Fruit fly (Drosophila melanogaster) whole organism, pupa: Measurements from ENCODE around the gene CheA84a.

Experiments
- CG10348 ChIP-seq: fragments of 200-800 bp; sonication (Bioruptor generic); IDR thresholded peaks from 2 replicates; pipeline ENCODE4 v1.3.6; 2022; ENCODE audit warnings: missing biosample characterization, missing genetic modification characterization
- CG12605 ChIP-seq: fragments of 200-800 bp; sonication (Bioruptor generic); IDR thresholded peaks from 2 replicates; pipeline ENCODE4 v1.3.6; 2022; ENCODE audit warnings: missing biosample characterization, missing genetic modification characterization
- CG13204 ChIP-seq: fragments of 200-800 bp; sonication (Bioruptor generic); optimal IDR thresholded peaks from 2 replicates; lab custom pipeline; 2018; ENCODE audit warnings: missing biosample characterization, mild to moderate bottlenecking, missing genetic modification characterization, moderate library complexity
- CG14655 ChIP-seq: fragments of 200-800 bp; sonication (Bioruptor generic); optimal IDR thresholded peaks from 3 replicates; lab custom pipeline; 2017; ENCODE audit warnings: mild to moderate bottlenecking, missing biosample characterization, missing genetic modification reagents, missing genetic modification characterization
- CG15710 ChIP-seq: fragments of 200-800 bp; sonication (Bioruptor generic); optimal IDR thresholded peaks from 2 replicates; lab custom pipeline; 2018; ENCODE audit warnings: missing biosample characterization, mild to moderate bottlenecking, missing genetic modification characterization, moderate library complexity
- CG17806 ChIP-seq: fragments of 200-800 bp; sonication (Bioruptor generic); optimal IDR thresholded peaks from 2 replicates; lab custom pipeline; 2018; ENCODE audit warnings: missing biosample characterization, mild to moderate bottlenecking, missing genetic modification characterization, moderate library complexity
- CG32121 ChIP-seq: fragments of 200-800 bp; sonication (Bioruptor generic); IDR thresholded peaks from 2 replicates; pipeline ENCODE4 v1.3.6; 2022; ENCODE audit warnings: missing biosample characterization, missing genetic modification characterization
- CG34367 ChIP-seq: fragments of 200-800 bp; sonication (Bioruptor generic); optimal IDR thresholded peaks from 2 replicates; lab custom pipeline; 2018; ENCODE audit warnings: missing biosample characterization, mild to moderate bottlenecking, missing genetic modification characterization
- CG4496 ChIP-seq: fragments of 200-800 bp; sonication (Bioruptor generic); IDR thresholded peaks from 3 replicates; pipeline ENCODE4 v1.3.6; 2022; ENCODE audit warnings: missing biosample characterization, missing genetic modification characterization
- CG8159 ChIP-seq: fragments of 200-800 bp; sonication (Bioruptor generic); optimal IDR thresholded peaks from 3 replicates; lab custom pipeline; 2018; ENCODE audit warnings: missing biosample characterization, mild to moderate bottlenecking, missing genetic modification characterization, moderate library complexity
- CG8301 ChIP-seq: fragments of 200-800 bp; sonication (Bioruptor generic); optimal IDR thresholded peaks from 2 replicates; lab custom pipeline; 2018; ENCODE audit warnings: missing biosample characterization, mild to moderate bottlenecking, missing genetic modification characterization
- CG9948 ChIP-seq: fragments of 200-800 bp; sonication (Bioruptor generic); optimal IDR thresholded peaks from 2 replicates; lab custom pipeline; 2018; ENCODE audit warnings: missing biosample characterization, mild to moderate bottlenecking, missing genetic modification characterization, moderate library complexity
- D1 ChIP-seq: fragments of 200-800 bp; sonication (Bioruptor generic); optimal IDR thresholded peaks from 2 replicates; lab custom pipeline; 2018; ENCODE audit warnings: missing biosample characterization, mild to moderate bottlenecking, missing genetic modification characterization, moderate library complexity
- EcR ChIP-seq: fragments of 200-800 bp; sonication (Bioruptor generic); optimal IDR thresholded peaks from 3 replicates; lab custom pipeline; 2019; ENCODE audit warnings: missing biosample characterization, missing genetic modification characterization, mild to moderate bottlenecking, moderate library complexity, missing genetic modification reagents
- Ets98B ChIP-seq: fragments of 200-800 bp; sonication (Bioruptor generic); IDR thresholded peaks from 2 replicates; pipeline ENCODE4 v1.3.6; 2022; ENCODE audit warnings: missing biosample characterization, missing genetic modification characterization
- Pif1A ChIP-seq: fragments of 200-800 bp; sonication (Bioruptor generic); optimal IDR thresholded peaks from 3 replicates; lab custom pipeline; 2016; ENCODE audit warnings: missing biosample characterization, missing genetic modification characterization
- Pif1B ChIP-seq: fragments of 200-800 bp; sonication (Bioruptor generic); optimal IDR thresholded peaks from 3 replicates; lab custom pipeline; 2016; ENCODE audit warnings: missing biosample characterization, missing genetic modification characterization
- Snoo ChIP-seq: fragments of 200-800 bp; sonication (Bioruptor generic); optimal IDR thresholded peaks from 3 replicates; lab custom pipeline; 2017; ENCODE audit warnings: missing biosample characterization, mild to moderate bottlenecking, missing genetic modification characterization, inconsistent platforms
- fd96Ca ChIP-seq: fragments of 200-800 bp; sonication (Bioruptor generic); IDR thresholded peaks from 3 replicates; pipeline ENCODE4 v1.3.6; 2022; ENCODE audit warnings: missing biosample characterization, missing genetic modification characterization
- gl ChIP-seq: fragments of 200-800 bp; sonication (Bioruptor generic); optimal IDR thresholded peaks from 2 replicates; lab custom pipeline; 2018; ENCODE audit warnings: missing biosample characterization, mild to moderate bottlenecking, missing genetic modification characterization
- rn ChIP-seq: fragments of 200-800 bp; sonication (Bioruptor generic); IDR thresholded peaks from 2 replicates; pipeline ENCODE4 v1.3.6; 2022; ENCODE audit warnings: missing biosample characterization, missing genetic modification characterization

CheA84a gene

dm6 chr3R:8243720-8244119 lies 39.1 kb upstream of the CheA84a start, which contains the start of the genes CG9636, CG18749 and CG33722:
CG9636 (minus strand) TSS chr3R:8243792.
CG18749 (plus strand) TSS chr3R:8244055.
CG33722 (plus strand) TSS chr3R:8244055.
- TF ChIP-seq CG4496 (GFP tag; lab: Robert Waterston, UW) (peak; percentile 36; the same call in 1 of the 3 replicates), CG17806 (tag; lab: Kevin White, UChicago) (peak; percentile 41), D1 (peak; percentile 26), CG10348 (GFP tag; lab: Robert Waterston, UW) (no peak), Pif1A (GFP tag; lab: Kevin White, UChicago) (no peak), Pif1B (GFP tag; lab: Kevin White, UChicago) (peak; percentile 69), CG15710 (tag; lab: Kevin White, UChicago) (peak; percentile 58), CG32121 (GFP tag; lab: Robert Waterston, UW) (no peak; the same call in 1 of the 2 replicates), Ets98B (peak; percentile 52; the same call in 1 of the 2 replicates), fd96Ca (no peak), CG8159 (tag; lab: Kevin White, UChicago) (peak; percentile 40), CG8301 (tag; lab: Kevin White, UChicago) (peak; percentile 52), EcR (peak; percentile 4), Snoo (tag; lab: Kevin White, UChicago) (peak; percentile 45), CG13204 (GFP tag; lab: Kevin White, UChicago) (no peak), rn (GFP tag; lab: Robert Waterston, UW) (no peak), CG34367 (tag; lab: Kevin White, UChicago) (no peak)

DNA sequence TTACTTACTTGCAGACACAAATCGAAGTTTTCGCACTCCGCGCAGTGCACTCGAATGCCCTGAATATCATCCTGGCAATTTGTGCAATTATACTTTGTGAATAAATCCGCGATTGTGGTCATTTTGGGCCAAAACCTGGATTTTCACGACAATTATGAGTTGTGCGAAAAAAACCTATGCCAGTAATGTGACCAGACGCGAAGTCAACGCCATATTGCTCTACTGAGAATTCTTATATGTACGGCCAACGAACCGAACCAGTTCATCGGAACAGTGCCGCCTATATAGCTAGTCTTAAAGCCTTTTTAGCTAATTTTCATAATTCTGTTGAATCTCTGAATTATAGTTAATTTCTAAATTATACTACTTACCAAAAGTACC lies 35.7 kb upstream of the CheA84a start, which contains the start of gene Ada2b:
Gene Ada2b, minus strand, starts transcription at position 214 of the 381 bp plus-strand sequence.
- TF ChIP-seq CG13204 (GFP tag; lab: Kevin White, UChicago), result no peak
- TF ChIP-seq fd96Ca, result no peak
- TF ChIP-seq Ets98B, result no peak
- TF ChIP-seq CG15710 (tag; lab: Kevin White, UChicago), result no peak
- TF ChIP-seq CG12605, result no peak
- no peak for TF ChIP-seq CG10348 (GFP tag; lab: Robert Waterston, UW)
- TF ChIP-seq CG8159 (tag; lab: Kevin White, UChicago), result no peak
- peak; percentile 41 for TF ChIP-seq D1
- peak; percentile 35 for TF ChIP-seq EcR

DNA sequence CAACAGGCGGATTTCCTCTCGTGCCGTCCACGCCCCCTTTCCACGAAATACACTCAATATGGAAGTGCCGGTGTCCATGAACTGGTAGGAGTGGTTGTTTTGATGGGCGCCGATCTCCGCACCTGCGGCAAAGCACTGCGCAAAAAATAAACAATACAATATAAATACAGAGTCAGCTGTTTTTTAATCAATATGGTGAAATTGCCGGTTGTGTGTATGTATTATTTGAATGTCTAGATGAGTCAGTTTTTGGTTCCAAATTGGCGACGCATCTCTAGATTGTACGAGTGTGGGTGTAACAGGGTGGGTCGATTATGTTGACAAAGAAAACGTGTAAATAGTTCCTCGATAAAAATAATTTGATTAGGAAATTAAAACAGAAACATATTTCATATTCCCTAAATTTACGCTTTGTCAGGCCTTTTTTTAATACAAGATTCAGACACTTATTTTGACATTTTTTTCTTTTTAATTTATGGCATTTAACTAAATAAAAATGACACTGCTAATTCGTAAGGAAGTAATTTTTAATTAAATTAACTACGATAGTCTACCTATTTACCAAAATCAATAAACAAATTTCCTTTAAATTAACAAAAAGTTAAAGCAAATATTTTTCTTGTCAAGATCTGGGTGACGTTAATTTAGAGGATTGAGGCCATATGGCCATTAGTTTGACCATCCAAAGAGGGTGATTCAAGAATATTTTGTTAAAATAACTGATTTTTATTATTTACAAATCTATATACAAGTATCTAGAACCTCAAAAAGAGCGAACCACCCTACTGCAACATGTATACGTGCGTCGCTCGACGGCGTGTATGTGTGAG lies 35.1 kb upstream of the CheA84a start:
- TF ChIP-seq CG14655 (GFP tag; lab: Kevin White, UChicago) (peak; percentile 93), CG4496 (GFP tag; lab: Robert Waterston, UW) (peak; percentile 69), CG17806 (tag; lab: Kevin White, UChicago) (peak; percentile 82), Ets98B (peak; percentile 80), Pif1B (GFP tag; lab: Kevin White, UChicago) (peak; percentile 83), CG10348 (GFP tag; lab: Robert Waterston, UW) (no peak), EcR (peak; percentile 55), Pif1A (GFP tag; lab: Kevin White, UChicago) (peak; percentile 84), CG8159 (tag; lab: Kevin White, UChicago) (peak; percentile 92), CG34367 (tag; lab: Kevin White, UChicago) (peak; percentile 69), fd96Ca (peak; percentile 70), rn (GFP tag; lab: Robert Waterston, UW) (peak; percentile 26), D1 (peak; percentile 51), CG15710 (tag; lab: Kevin White, UChicago) (peak; percentile 87), gl (tag; lab: Kevin White, UChicago) (peak; percentile 54), CG13204 (GFP tag; lab: Kevin White, UChicago) (no peak), CG32121 (GFP tag; lab: Robert Waterston, UW) (peak; percentile 76), CG9948 (peak; percentile 83), CG12605 (no peak), Snoo (tag; lab: Kevin White, UChicago) (peak; percentile 89), CG8301 (tag; lab: Kevin White, UChicago) (peak; percentile 87)

DNA sequence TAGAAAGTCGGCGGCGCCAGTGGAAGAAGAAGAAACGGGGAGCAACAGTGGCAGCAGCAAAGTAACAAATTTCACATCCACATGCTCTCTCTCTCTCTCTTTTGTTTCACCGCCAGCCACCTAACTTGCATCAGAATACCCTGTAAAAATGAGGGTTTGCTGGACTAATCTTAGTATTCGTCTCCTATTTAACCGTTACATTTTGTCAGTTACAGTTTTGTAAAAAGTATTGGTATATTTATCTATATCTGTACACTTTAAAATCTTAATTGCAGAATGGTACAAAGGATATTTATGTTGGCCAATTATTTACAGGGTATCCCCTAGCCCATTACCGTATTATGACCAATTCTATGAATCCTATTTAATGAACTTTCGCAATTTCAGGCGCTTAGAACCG lies 29.2 kb upstream of the CheA84a start:
- 0 out of 3 replicates have a peak, but pooled peaks have one; percentile 16 for TF ChIP-seq fd96Ca
- TF ChIP-seq CG8159 (tag; lab: Kevin White, UChicago), result peak; percentile 26
- TF ChIP-seq CG4496 (GFP tag; lab: Robert Waterston, UW), result peak; percentile 54; the same call in 2 of the 3 replicates
- no peak for TF ChIP-seq Pif1B (GFP tag; lab: Kevin White, UChicago)
- no peak for TF ChIP-seq Snoo (tag; lab: Kevin White, UChicago)
- peak; percentile 38 for TF ChIP-seq CG17806 (tag; lab: Kevin White, UChicago)
- TF ChIP-seq CG10348 (GFP tag; lab: Robert Waterston, UW), result no peak
- no peak for TF ChIP-seq EcR
- TF ChIP-seq CG8301 (tag; lab: Kevin White, UChicago), result peak; percentile 61
- peak; percentile 84 for TF ChIP-seq CG32121 (GFP tag; lab: Robert Waterston, UW)
- no peak for TF ChIP-seq CG14655 (GFP tag; lab: Kevin White, UChicago)
- TF ChIP-seq CG9948, result peak; percentile 54
- no peak for TF ChIP-seq CG34367 (tag; lab: Kevin White, UChicago)
- TF ChIP-seq CG12605, result peak; percentile 55; the same call in 1 of the 2 replicates
- TF ChIP-seq Ets98B, result peak; percentile 85
- TF ChIP-seq D1, result no peak
- TF ChIP-seq Pif1A (GFP tag; lab: Kevin White, UChicago), result no peak
- TF ChIP-seq rn (GFP tag; lab: Robert Waterston, UW), result no peak
- no peak for TF ChIP-seq gl (tag; lab: Kevin White, UChicago)
- TF ChIP-seq CG15710 (tag; lab: Kevin White, UChicago), result peak; percentile 24
- TF ChIP-seq CG13204 (GFP tag; lab: Kevin White, UChicago), result no peak

- TF ChIP-seq CG8301 (tag; lab: Kevin White, UChicago) (no peak), CG15710 (tag; lab: Kevin White, UChicago) (no peak)
Observed at dm6 chr3R:8233370-8233773, 28.7 kb upstream of the CheA84a start, which contains the start of gene PolI. PolI (plus strand) TSS chr3R:8233507.
